Fruit fly (Drosophila melanogaster) whole organism, embryonic: ENCODE data around the gene Doc2.

ENCODE experiments used
- Atf3 ChIP-seq: fragments of 200-800 bp; sonication (Bioruptor generic); optimal IDR thresholded peaks from 3 replicates; lab custom pipeline; 2016; ENCODE audit warnings: missing biosample characterization, missing genetic modification characterization
- Awh ChIP-seq: fragments of 200-800 bp; sonication (Bioruptor generic); IDR thresholded peaks from 2 replicates; pipeline ENCODE4, ENCODE4 v1.3.6; 2022; ENCODE audit warnings: missing biosample characterization, missing genetic modification characterization
- CG10267 ChIP-seq: fragments of 200-800 bp; sonication (Bioruptor generic); optimal IDR thresholded peaks from 2 replicates; lab custom pipeline; 2018; ENCODE audit warnings: missing biosample characterization, mild to moderate bottlenecking, missing genetic modification characterization, moderate library complexity
- CG11696 ChIP-seq: fragments of 200-800 bp; sonication (Bioruptor generic); IDR thresholded peaks from 2 replicates; pipeline ENCODE4 v1.3.6; 2022; ENCODE audit warnings: missing biosample characterization, missing genetic modification characterization
- CG12299 ChIP-seq: fragments of 200-800 bp; sonication (Bioruptor generic); optimal IDR thresholded peaks from 2 replicates; lab custom pipeline; 2018; ENCODE audit warnings: missing biosample characterization, mild to moderate bottlenecking, missing genetic modification characterization
- CG14050 ChIP-seq: fragments of 200-800 bp; sonication (Bioruptor generic); IDR thresholded peaks from 3 replicates; pipeline ENCODE4 v1.3.6; 2022; ENCODE audit warnings: missing biosample characterization, missing genetic modification characterization
- CG17829 ChIP-seq: fragments of 200-800 bp; optimal IDR thresholded peaks from 2 replicates; lab custom pipeline; 2019; ENCODE audit warnings: missing biosample characterization, mild to moderate bottlenecking, missing genetic modification characterization, moderate library complexity
- CG18619 ChIP-seq: fragments of 200-800 bp; sonication (Bioruptor generic); optimal IDR thresholded peaks from 3 replicates; lab custom pipeline; 2017; ENCODE audit warnings: missing biosample characterization, mild to moderate bottlenecking, missing genetic modification characterization
- CG31365 ChIP-seq: fragments of 200-800 bp; sonication (Bioruptor generic); optimal IDR thresholded peaks from 2 replicates; lab custom pipeline; 2018; ENCODE audit warnings: missing biosample characterization, mild to moderate bottlenecking, missing genetic modification characterization
- CG31441 ChIP-seq: fragments of 200-800 bp; sonication (Bioruptor generic); IDR thresholded peaks from 2 replicates; pipeline ENCODE4 v1.3.6; 2022; ENCODE audit warnings: missing biosample characterization, missing genetic modification characterization
- CG32532 ChIP-seq: fragments of 200-800 bp; sonication (Bioruptor generic); IDR thresholded peaks from 2 replicates; pipeline ENCODE4 v1.3.6; 2022; ENCODE audit warnings: missing biosample characterization, missing genetic modification characterization
- CG34376 ChIP-seq: fragments of 200-800 bp; sonication (Bioruptor generic); optimal IDR thresholded peaks from 2 replicates; lab custom pipeline; 2018; ENCODE audit warnings: missing biosample characterization, mild to moderate bottlenecking, missing genetic modification characterization
- CG34422 ChIP-seq: fragments of 200-800 bp; sonication (Bioruptor generic); IDR thresholded peaks from 3 replicates; pipeline ENCODE4 v1.3.6; 2022; ENCODE audit warnings: missing biosample characterization, missing genetic modification characterization
- CG4404 ChIP-seq: fragments of 200-800 bp; sonication (Bioruptor generic); IDR thresholded peaks from 2 replicates; pipeline ENCODE4 v1.3.6; 2022; ENCODE audit warnings: missing biosample characterization, missing genetic modification characterization
- CG4424 ChIP-seq: fragments of 200-800 bp; sonication (Bioruptor generic); optimal IDR thresholded peaks from 3 replicates; lab custom pipeline; 2016; ENCODE audit warnings: missing biosample characterization, missing genetic modification characterization
- CG4730 ChIP-seq: fragments of 200-800 bp; sonication (Bioruptor generic); IDR thresholded peaks from 2 replicates; pipeline ENCODE4 v1.3.6; 2022; ENCODE audit warnings: missing biosample characterization, missing genetic modification characterization
- CG6854 ChIP-seq: fragments of 200-800 bp; sonication (Bioruptor generic); optimal IDR thresholded peaks from 3 replicates; lab custom pipeline; 2017; ENCODE audit warnings: missing biosample characterization, mild to moderate bottlenecking, missing genetic modification characterization
- CG8388 ChIP-seq: fragments of 200-800 bp; sonication (Bioruptor generic); optimal IDR thresholded peaks from 2 replicates; lab custom pipeline; 2019; ENCODE audit warnings: missing biosample characterization, mild to moderate bottlenecking, missing genetic modification characterization, moderate library complexity
- CG8765 ChIP-seq: fragments of 200-800 bp; sonication (Bioruptor generic); IDR thresholded peaks from 2 replicates; pipeline ENCODE4 v1.3.6; 2022; ENCODE audit warnings: missing biosample characterization, missing genetic modification characterization
- CkIIα-i1 ChIP-seq: fragments of 200-800 bp; sonication (Bioruptor generic); IDR thresholded peaks from 2 replicates; pipeline ENCODE4 v1.3.6; 2022; ENCODE audit warnings: missing biosample characterization, missing genetic modification characterization
- D ChIP-seq, 2 experiments: fragments of 200-800 bp in 1 of 2; fragments of >200 bp in 1 of 2; sonication (Bioruptor generic) in 1 of 2; optimal IDR thresholded peaks; 2 replicates in 1 of 2; 3 replicates in 1 of 2; lab custom pipeline; 2017; ENCODE audit warnings: mild to moderate bottlenecking in 1 of 2, missing biosample characterization in 1 of 2, missing genetic modification characterization in 1 of 2, missing genetic modification reagents in 1 of 2
- Doc3 ChIP-seq: fragments of 200-800 bp; sonication (Bioruptor generic); IDR thresholded peaks from 3 replicates; pipeline ENCODE4 v1.3.6; 2022; ENCODE audit warnings: missing biosample characterization, missing genetic modification characterization; ENCODE audit not compliant: partially characterized antibody
- Ets65A ChIP-seq: fragments of 200-800 bp; sonication (Bioruptor generic); peaks from one replicate; lab custom pipeline; 2016; ENCODE audit warnings: missing biosample characterization, missing genetic modification characterization
- HLHmδ ChIP-seq: fragments of 200-800 bp; sonication (Bioruptor generic); optimal IDR thresholded peaks from 2 replicates; lab custom pipeline; 2018; ENCODE audit warnings: missing biosample characterization, mild to moderate bottlenecking, missing genetic modification characterization, moderate library complexity
- MBD-R2 ChIP-seq: fragments of 200-800 bp; sonication (Bioruptor generic); IDR thresholded peaks from 2 replicates; pipeline ENCODE4 v1.3.6; 2022; ENCODE audit warnings: missing biosample characterization, missing genetic modification characterization
- MTF-1 ChIP-seq: fragments of 200-800 bp; sonication (Bioruptor generic); optimal IDR thresholded peaks from 2 replicates; lab custom pipeline; 2018; ENCODE audit warnings: missing biosample characterization, mild to moderate bottlenecking, missing genetic modification characterization, borderline replicate concordance
- Med ChIP-seq: fragments of 200-800 bp; sonication (Bioruptor generic); peaks from one replicate; lab custom pipeline; 2016; ENCODE audit warnings: missing biosample characterization, missing genetic modification characterization, mild to moderate bottlenecking, inconsistent platforms, moderate library complexity
- Nf-YA ChIP-seq: fragments of 200-800 bp; sonication (Bioruptor generic); IDR thresholded peaks from 2 replicates; pipeline ENCODE4 v1.3.6; 2022; ENCODE audit warnings: missing biosample characterization, missing genetic modification characterization
- Oli ChIP-seq: fragments of 200-800 bp; sonication (Bioruptor generic); optimal IDR thresholded peaks from 2 replicates; lab custom pipeline; 2018; ENCODE audit warnings: missing biosample characterization, mild to moderate bottlenecking, missing genetic modification characterization, moderate library complexity
- PHDP ChIP-seq: fragments of 200-800 bp; sonication (Bioruptor generic); optimal IDR thresholded peaks from 3 replicates; lab custom pipeline; 2018; ENCODE audit warnings: missing biosample characterization, mild to moderate bottlenecking, missing genetic modification characterization, moderate library complexity
- Ssrp ChIP-seq: fragments of 200-800 bp; sonication (Bioruptor generic); optimal IDR thresholded peaks from 2 replicates; lab custom pipeline; 2018; ENCODE audit warnings: missing biosample characterization, mild to moderate bottlenecking, missing genetic modification characterization, moderate library complexity
- ase ChIP-seq: fragments of 200-800 bp; sonication (Bioruptor generic); IDR thresholded peaks from 3 replicates; pipeline ENCODE4 v1.3.6; 2022; ENCODE audit warnings: missing biosample characterization, missing genetic modification characterization
- bab2 ChIP-seq: fragments of 200-800 bp; sonication (Bioruptor generic); optimal IDR thresholded peaks from 2 replicates; lab custom pipeline; 2016; ENCODE audit warnings: missing biosample characterization, missing genetic modification characterization
- caup ChIP-seq: fragments of 200-800 bp; sonication (Bioruptor generic); optimal IDR thresholded peaks from 3 replicates; lab custom pipeline; 2017; ENCODE audit warnings: missing biosample characterization, mild to moderate bottlenecking, missing genetic modification characterization, moderate library complexity; ENCODE audit not compliant: severe bottlenecking
- chif ChIP-seq, 2 experiments: fragments of 200-800 bp; sonication (Bioruptor generic); optimal IDR thresholded peaks; 3 replicates each; lab custom pipeline; 2016; ENCODE audit warnings: missing biosample characterization in 2 of 2, missing genetic modification characterization in 2 of 2
- gem ChIP-seq: fragments of 200-800 bp; sonication (Bioruptor generic); optimal IDR thresholded peaks from 2 replicates; lab custom pipeline; 2019; ENCODE audit warnings: missing biosample characterization, mild to moderate bottlenecking, missing genetic modification characterization, moderate library complexity
- her ChIP-seq: fragments of 200-800 bp; sonication (Bioruptor generic); optimal IDR thresholded peaks from 2 replicates; lab custom pipeline; 2016; ENCODE audit warnings: missing biosample characterization, missing genetic modification characterization
- jing ChIP-seq: fragments of 200-800 bp; sonication (Bioruptor generic); optimal IDR thresholded peaks from 2 replicates; lab custom pipeline; 2018; ENCODE audit warnings: missing biosample characterization, mild to moderate bottlenecking, missing genetic modification characterization
- kay ChIP-seq: fragments of 200-800 bp; sonication (Bioruptor generic); optimal IDR thresholded peaks from 2 replicates; lab custom pipeline; 2016; ENCODE audit warnings: missing biosample characterization, missing genetic modification characterization
- ken ChIP-seq: fragments of 200-800 bp; sonication (Bioruptor generic); IDR thresholded peaks from 3 replicates; pipeline ENCODE4 v1.3.6; 2022; ENCODE audit warnings: missing biosample characterization, missing genetic modification characterization
- kni ChIP-seq: fragments of 200-800 bp; sonication (Bioruptor generic); optimal IDR thresholded peaks from 3 replicates; lab custom pipeline; 2017; ENCODE audit warnings: mild to moderate bottlenecking, missing biosample characterization, missing genetic modification reagents, missing genetic modification characterization
- lilli ChIP-seq: fragments of 200-800 bp; sonication (Bioruptor generic); optimal IDR thresholded peaks from 3 replicates; lab custom pipeline; 2016; ENCODE audit warnings: missing biosample characterization, missing genetic modification characterization
- phol ChIP-seq: fragments of 200-800 bp; sonication (Bioruptor generic); optimal IDR thresholded peaks from 3 replicates; lab custom pipeline; 2018; ENCODE audit warnings: missing biosample characterization, mild to moderate bottlenecking, missing genetic modification characterization, moderate library complexity
- sim ChIP-seq: fragments of 200-800 bp; sonication (Bioruptor generic); IDR thresholded peaks from 2 replicates; pipeline ENCODE4 v1.3.6; 2022; ENCODE audit warnings: missing biosample characterization, missing genetic modification characterization
- sob ChIP-seq: fragments of 200-800 bp; sonication (Bioruptor generic); IDR thresholded peaks from 2 replicates; pipeline ENCODE4 v1.3.6; 2022; ENCODE audit warnings: missing biosample characterization, missing genetic modification characterization
- ssp ChIP-seq: fragments of 200-800 bp; sonication (Bioruptor generic); IDR thresholded peaks from 2 replicates; pipeline ENCODE4 v1.3.6; 2022; ENCODE audit warnings: missing biosample characterization, missing genetic modification characterization
- tgo ChIP-seq: fragments of 200-800 bp; sonication (Bioruptor generic); IDR thresholded peaks from 3 replicates; pipeline ENCODE4 v1.3.6; 2022; ENCODE audit warnings: missing biosample characterization, missing genetic modification characterization
- tll ChIP-seq, 2 experiments: fragments of 200-800 bp in 1 of 2; fragments of >200 bp in 1 of 2; sonication (Bioruptor generic) in 1 of 2; optimal IDR thresholded peaks; 2 replicates each; lab custom pipeline; 2017 to 2019; ENCODE audit warnings: missing biosample characterization in 2 of 2, missing genetic modification characterization in 2 of 2, mild to moderate bottlenecking in 1 of 2, moderate library complexity in 1 of 2

Gene Doc2

dm6 chr3L:8974478-8975477, 44.3 kb downstream of the Doc2 start, which contains the start of the genes pix and Srp68 (continued):
- TF ChIP-seq Doc3 (GFP tag; lab: Robert Waterston, UW) (peak; percentile 83), CG32532 (GFP tag; lab: Robert Waterston, UW) (0 out of 2 replicates have a peak, but pooled peaks have one; percentile 29), ase (GFP tag; lab: Robert Waterston, UW) (no peak), sob (peak; percentile 66), CG8388 (no peak), Awh (GFP tag; lab: Robert Waterston, UW) (no peak), CG11696 (GFP tag; lab: Robert Waterston, UW) (no peak), Ssrp (peak; percentile 34), jing (GFP tag; lab: Kevin White, UChicago) (no peak), ssp (GFP tag; lab: Robert Waterston, UW) (no peak), bab2 (GFP tag; lab: Kevin White, UChicago) (peak; percentile 34), her (no peak), CG17829 (tag; lab: Kevin White, UChicago) (peak; percentile 76), CG4404 (GFP tag; lab: Robert Waterston, UW) (peak; percentile 64), ken (GFP tag; lab: Robert Waterston, UW) (0 out of 3 replicates have a peak, but pooled peaks have one; percentile 48), kay (GFP tag; lab: Kevin White, UChicago) (peak; percentile 30), CG31441 (GFP tag; lab: Robert Waterston, UW) (no peak), CG18619 (GFP tag; lab: Kevin White, UChicago) (peak; percentile 50), Med (peak; percentile 82), CG31365 (tag; lab: Kevin White, UChicago) (no peak), CG14050 (GFP tag; lab: Robert Waterston, UW) (no peak), Atf3 (GFP tag; lab: Kevin White, UChicago) (no peak), kni (GFP tag; lab: Kevin White, UChicago) (no peak), HLHmδ (GFP tag; lab: Kevin White, UChicago) (no peak), lilli (peak; percentile 75), tgo (GFP tag; lab: Robert Waterston, UW) (peak; percentile 44; the same call in 1 of the 3 replicates), CG34422 (GFP tag; lab: Robert Waterston, UW) (no peak; the same call in 1 of the 3 replicates), D (optimal IDR thresholded peaks at IDR 0.05; lab: Kevin White, UChicago) (no peak), D (GFP tag; optimal IDR thresholded peaks at IDR 0.05; lab: Kevin White, UChicago) (peak; percentile 24), CG10267 (tag; lab: Kevin White, UChicago) (peak; percentile 99), tll (GFP tag; optimal IDR thresholded peaks at IDR 0.05; lab: Kevin White, UChicago) (no peak), CG8765 (GFP tag; lab: Robert Waterston, UW) (no peak), CG6854 (GFP tag; lab: Kevin White, UChicago) (no peak), CG34376 (GFP tag; lab: Kevin White, UChicago) (peak; percentile 30), CG4424 (GFP tag; lab: Kevin White, UChicago) (peak; percentile 74), MBD-R2 (GFP tag; lab: Robert Waterston, UW) (peak; percentile 72), phol (tag; lab: Kevin White, UChicago) (peak; percentile 80), caup (GFP tag; lab: Kevin White, UChicago) (peak; percentile 65), Oli (tag; lab: Kevin White, UChicago) (no peak), CkIIα-i1 (no peak), CG12299 (tag; lab: Kevin White, UChicago) (no peak), PHDP (tag; lab: Kevin White, UChicago) (peak; percentile 58), sim (GFP tag; lab: Robert Waterston, UW) (no peak), gem (tag; lab: Kevin White, UChicago) (no peak), CG4730 (GFP tag; lab: Robert Waterston, UW) (no peak), Ets65A (GFP tag; lab: Kevin White, UChicago) (peak; percentile 92), MTF-1 (no peak), chif (GFP tag; optimal IDR thresholded peaks at IDR 0.05; lab: Kevin White, UChicago) (peak; percentile 13 to 47), Nf-YA (GFP tag; lab: Robert Waterston, UW) (no peak)
